Worm (Caenorhabditis elegans) whole organism, L4/young adult: ENCODE data around the gene vab-8.

Experiments used
- W03F9.2 ChIP-seq: fragments of 150-350 bp; optimal IDR thresholded peaks from 2 replicates; lab custom pipeline; 2014; ENCODE audit warnings: missing biosample characterization, missing genetic modification characterization
- dao-5 ChIP-seq: sonication (generic microtip); optimal IDR thresholded peaks from 2 replicates; lab custom pipeline; 2016; ENCODE audit warnings: missing genotype, missing genetic modification characterization, moderate library complexity, missing compliant biosample characterization
- him-1 ChIP-seq: sonication (generic microtip); optimal IDR thresholded peaks from 2 replicates; lab custom pipeline; 2016; ENCODE audit warnings: missing genotype, missing genetic modification reagents, missing genetic modification characterization, missing compliant biosample characterization

The vab-8 gene

ce11 chrV:12213027-12213426, at the start of gene vab-8:
Gene vab-8, plus strand, starts transcription at chrV:12213327.
- TF ChIP-seq dao-5 (tag; lab: Kevin White, UChicago) (no peak), W03F9.2 (tag; lab: Kevin White, UChicago) (no peak), him-1 (tag; lab: Kevin White, UChicago) (no peak)

- TF ChIP-seq W03F9.2 (tag; lab: Kevin White, UChicago) (no peak), dao-5 (tag; lab: Kevin White, UChicago) (no peak), him-1 (tag; lab: Kevin White, UChicago) (no peak)
These were observed 46.1 kb upstream of the vab-8 start for ce11 chrV:12167031-12167430.

ce11 chrV:12167653-12168052, 45.5 kb upstream of the vab-8 start, which contains the start of gene col-37:
Gene col-37, minus strand, starts transcription at chrV:12167753.
- TF ChIP-seq dao-5 (tag; lab: Kevin White, UChicago) (no peak), W03F9.2 (tag; lab: Kevin White, UChicago) (no peak), him-1 (tag; lab: Kevin White, UChicago) (no peak)

ce11 chrV:12170114-12170513, 43.0 kb upstream of the vab-8 start, which contains the start of gene ZK863.1:
Gene ZK863.1, minus strand, starts transcription at chrV:12170214.
- TF ChIP-seq him-1 (tag; lab: Kevin White, UChicago) (no peak), W03F9.2 (tag; lab: Kevin White, UChicago) (no peak), dao-5 (tag; lab: Kevin White, UChicago) (no peak)

ce11 chrV:12179338-12179737, 33.8 kb upstream of the vab-8 start, which contains the start of gene clec-224:
Gene clec-224, minus strand, starts transcription at chrV:12179438.
- TF ChIP-seq dao-5 (tag; lab: Kevin White, UChicago) = no peak
- no peak for TF ChIP-seq him-1 (tag; lab: Kevin White, UChicago)
- TF ChIP-seq W03F9.2 (tag; lab: Kevin White, UChicago) = no peak

ce11 chrV:12181310-12181709, 31.8 kb upstream of the vab-8 start, which contains the start of gene elpc-3:
Gene elpc-3, minus strand, starts transcription at chrV:12181410.
- TF ChIP-seq him-1 (tag; lab: Kevin White, UChicago) = no peak
- TF ChIP-seq W03F9.2 (tag; lab: Kevin White, UChicago) = no peak
- no peak for TF ChIP-seq dao-5 (tag; lab: Kevin White, UChicago)

ce11 chrV:12183854-12184253, 29.3 kb upstream of the vab-8 start, which contains the start of gene usip-1:
Gene usip-1, minus strand, starts transcription at chrV:12184194.
- no peak for TF ChIP-seq him-1 (tag; lab: Kevin White, UChicago)
- TF ChIP-seq W03F9.2 (tag; lab: Kevin White, UChicago) = no peak
- no peak for TF ChIP-seq dao-5 (tag; lab: Kevin White, UChicago)

ce11 chrV:12184308-12184999, 28.7 kb upstream of the vab-8 start, which contains the start of gene srd-4:
Gene srd-4, plus strand, starts transcription at chrV:12184949.
- TF ChIP-seq W03F9.2 (tag; lab: Kevin White, UChicago) = no peak
- no peak for TF ChIP-seq dao-5 (tag; lab: Kevin White, UChicago)
- no peak for TF ChIP-seq him-1 (tag; lab: Kevin White, UChicago)

- TF ChIP-seq W03F9.2 (tag; lab: Kevin White, UChicago) (no peak), dao-5 (tag; lab: Kevin White, UChicago) (no peak), him-1 (tag; lab: Kevin White, UChicago) (no peak)
These were observed 25.8 kb upstream of the vab-8 start, which contains the start of gene ZK863.8 for ce11 chrV:12187344-12187743. Gene ZK863.8, minus strand, starts transcription at chrV:12187516.

ce11 chrV:12188830-12189229, 24.3 kb upstream of the vab-8 start:
- TF ChIP-seq dao-5 (tag; lab: Kevin White, UChicago) (no peak), him-1 (tag; lab: Kevin White, UChicago) (no peak), W03F9.2 (tag; lab: Kevin White, UChicago) (no peak)

ce11 chrV:12190943-12191569, 22.1 kb upstream of the vab-8 start, which contains the start of gene dpy-30:
Gene dpy-30, plus strand, starts transcription at chrV:12191519.
- no peak for TF ChIP-seq him-1 (tag; lab: Kevin White, UChicago)
- TF ChIP-seq dao-5 (tag; lab: Kevin White, UChicago) = no peak
- TF ChIP-seq W03F9.2 (tag; lab: Kevin White, UChicago) = peak; percentile 56

ce11 chrV:12192129-12192528, 21.0 kb upstream of the vab-8 start, which contains the start of gene rnp-1:
Gene rnp-1, plus strand, starts transcription at chrV:12192273.
- TF ChIP-seq W03F9.2 (tag; lab: Kevin White, UChicago) = no peak
- no peak for TF ChIP-seq him-1 (tag; lab: Kevin White, UChicago)

ce11 chrV:12194275-12194674, 18.9 kb upstream of the vab-8 start, which contains the start of gene ogdh-2:
Gene ogdh-2, plus strand, starts transcription at chrV:12194507.
- TF ChIP-seq dao-5 (tag; lab: Kevin White, UChicago) = no peak
- no peak for TF ChIP-seq him-1 (tag; lab: Kevin White, UChicago)
- no peak for TF ChIP-seq W03F9.2 (tag; lab: Kevin White, UChicago)
